Worm (Caenorhabditis elegans) whole organism, early embryonic: ENCODE results near the gene srd-21.
A peak's percentile ranks its signal among the peaks of the same experiment; 100 is the strongest.

ENCODE experiments used
- B0310.2 ChIP-seq: sonication (generic microtip); optimal IDR thresholded peaks from 2 replicates; lab custom pipeline; 2016; ENCODE audit warnings: mild to moderate bottlenecking, missing genetic modification characterization, missing compliant biosample characterization
- F13C5.2 ChIP-seq: sonication (generic microtip); optimal IDR thresholded peaks from 2 replicates; lab custom pipeline; 2017; ENCODE audit warnings: mild to moderate bottlenecking, missing genetic modification characterization, inconsistent platforms, missing compliant biosample characterization
- aly-1 ChIP-seq: sonication (generic microtip); optimal IDR thresholded peaks from 2 replicates; lab custom pipeline; 2016; ENCODE audit warnings: missing genetic modification characterization, missing compliant biosample characterization
- ama-1 ChIP-seq: fragments of 150-350 bp; optimal IDR thresholded peaks from 2 replicates; lab custom pipeline; 2014
- ceh-13 ChIP-seq: fragments of 200-800 bp; sonication (Bioruptor generic); optimal IDR thresholded peaks from 2 replicates; lab custom pipeline; 2018; ENCODE audit warnings: mild to moderate bottlenecking, missing genetic modification characterization, missing compliant biosample characterization
- ceh-36 ChIP-seq: sonication (generic microtip); optimal IDR thresholded peaks from 2 replicates; lab custom pipeline; 2016; ENCODE audit warnings: missing genetic modification characterization, inconsistent platforms, missing compliant biosample characterization
- ets-7 ChIP-seq: sonication (generic microtip); optimal IDR thresholded peaks from 2 replicates; lab custom pipeline; 2016; ENCODE audit warnings: missing genotype, missing genetic modification characterization, missing compliant biosample characterization
- flt-1 ChIP-seq: fragments of 200-800 bp; sonication (Bioruptor generic); IDR thresholded peaks from 2 replicates; pipeline ENCODE4 v1.3.6; 2022; ENCODE audit warnings: missing genetic modification characterization, missing compliant biosample characterization
- hmbx-1 ChIP-seq: sonication (generic microtip); optimal IDR thresholded peaks from 2 replicates; lab custom pipeline; 2016; ENCODE audit warnings: mild to moderate bottlenecking, missing genetic modification characterization, missing compliant biosample characterization
- hmg-4 ChIP-seq: fragments of 200-800 bp; sonication (Bioruptor generic); optimal IDR thresholded peaks from 2 replicates; lab custom pipeline; 2018; ENCODE audit warnings: mild to moderate bottlenecking, missing genetic modification characterization, missing compliant biosample characterization
- hnd-1 ChIP-seq: sonication (generic microtip); optimal IDR thresholded peaks from 2 replicates; lab custom pipeline; 2016; ENCODE audit warnings: missing genetic modification characterization, missing compliant biosample characterization
- pes-1 ChIP-seq: fragments of 200-800 bp; sonication (Bioruptor generic); IDR thresholded peaks from 2 replicates; pipeline ENCODE4 v1.3.6; 2022; ENCODE audit warnings: missing genetic modification reagents, missing genetic modification characterization, missing compliant biosample characterization
- scrt-1 ChIP-seq: fragments of 200-800 bp; sonication (Bioruptor generic); IDR thresholded peaks from 2 replicates; pipeline ENCODE4 v1.3.6; 2022; ENCODE audit warnings: missing genetic modification characterization, missing compliant biosample characterization
- sea-1 ChIP-seq: fragments of 200-800 bp; sonication (Bioruptor generic); conservative IDR thresholded peaks from 2 replicates; pipeline ENCODE4 v1.3.6; 2022; ENCODE audit warnings: missing genetic modification characterization, missing compliant biosample characterization
- tbx-11 ChIP-seq: fragments of 200-800 bp; sonication (Bioruptor generic); IDR thresholded peaks from 2 replicates; pipeline ENCODE4 v1.3.6; 2022; ENCODE audit warnings: missing genetic modification characterization, missing compliant biosample characterization
- tbx-37 ChIP-seq: fragments of 200-800 bp; sonication (Bioruptor generic); conservative IDR thresholded peaks from 2 replicates; pipeline ENCODE4 v1.3.6; 2022; ENCODE audit warnings: missing genetic modification reagents, missing genetic modification characterization, missing compliant biosample characterization
- tra-4 ChIP-seq: sonication (generic microtip); optimal IDR thresholded peaks from 2 replicates; lab custom pipeline; 2017; ENCODE audit warnings: missing genetic modification characterization, missing compliant biosample characterization

srd-21 gene

DNA sequence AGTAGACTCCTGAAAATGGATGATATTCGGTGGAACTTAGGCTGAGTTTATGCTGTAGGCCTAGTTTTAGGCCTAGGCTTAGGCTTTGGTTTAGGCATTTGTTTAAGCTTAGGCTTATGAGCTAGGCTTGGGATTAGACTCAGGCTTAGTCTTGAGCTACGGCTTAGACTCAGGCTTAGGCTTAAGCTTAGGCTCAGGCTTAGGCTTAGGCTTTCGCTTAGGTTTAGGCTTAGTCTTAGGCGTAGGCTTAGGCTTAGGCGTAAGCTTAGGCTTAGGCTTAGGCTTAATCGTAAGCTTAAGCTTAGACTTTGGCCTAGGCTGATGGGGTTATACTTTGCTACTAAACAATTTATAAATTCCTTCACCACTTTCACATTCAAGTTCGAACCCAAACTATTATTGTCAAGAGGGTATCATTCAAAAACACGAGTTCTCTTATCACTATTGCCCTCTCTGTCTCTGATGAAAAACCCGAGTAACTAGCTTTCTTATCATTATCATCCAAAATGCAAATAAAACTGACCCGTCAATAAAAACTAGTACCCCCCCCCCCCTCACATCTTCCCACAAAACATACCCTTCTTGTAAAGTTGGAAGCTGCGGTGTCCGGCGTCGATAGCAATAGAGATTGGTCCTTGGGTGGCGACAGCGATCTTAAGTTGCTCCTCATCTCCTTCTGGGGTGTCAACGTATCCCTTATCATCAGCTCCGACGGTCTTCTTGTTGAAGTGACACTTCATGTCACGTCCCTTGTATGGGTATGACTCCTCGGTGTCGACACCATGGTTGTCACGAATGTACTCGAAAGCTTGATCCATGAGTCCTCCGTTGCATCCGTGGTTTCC is 36.5 kb upstream of the srd-21 start:
- TF ChIP-seq tbx-11 (GFP tag; lab: Robert Waterston, UW) (no peak), hmg-4 (GFP tag; lab: Kevin White, UChicago) (no peak), ceh-36 (tag; lab: Kevin White, UChicago) (peak; percentile 88), hnd-1 (tag; lab: Kevin White, UChicago) (no peak)

ce11 chrV:16593792-16594059 is 36.0 kb upstream of the srd-21 start:
- TF ChIP-seq tbx-37 (GFP tag; lab: Robert Waterston, UW): no peak
- no peak for TF ChIP-seq scrt-1
- TF ChIP-seq sea-1 (GFP tag; lab: Robert Waterston, UW): no peak
- TF ChIP-seq F13C5.2 (tag; lab: Kevin White, UChicago): no peak
- TF ChIP-seq ets-7: no peak
- no peak for TF ChIP-seq hmg-4 (GFP tag; lab: Kevin White, UChicago)
- TF ChIP-seq ama-1 (lab: Kevin White, UChicago): no peak
- TF ChIP-seq tbx-11 (GFP tag; lab: Robert Waterston, UW): no peak
- no peak for TF ChIP-seq hmbx-1
- no peak for TF ChIP-seq tra-4 (tag; lab: Kevin White, UChicago)
- no peak for TF ChIP-seq hnd-1 (tag; lab: Kevin White, UChicago)
- TF ChIP-seq aly-1: no peak
- no peak for TF ChIP-seq pes-1
- no peak for TF ChIP-seq ceh-36 (tag; lab: Kevin White, UChicago)
- no peak for TF ChIP-seq flt-1
- TF ChIP-seq B0310.2: no peak
- no peak for TF ChIP-seq ceh-13 (GFP tag; lab: Kevin White, UChicago)

DNA sequence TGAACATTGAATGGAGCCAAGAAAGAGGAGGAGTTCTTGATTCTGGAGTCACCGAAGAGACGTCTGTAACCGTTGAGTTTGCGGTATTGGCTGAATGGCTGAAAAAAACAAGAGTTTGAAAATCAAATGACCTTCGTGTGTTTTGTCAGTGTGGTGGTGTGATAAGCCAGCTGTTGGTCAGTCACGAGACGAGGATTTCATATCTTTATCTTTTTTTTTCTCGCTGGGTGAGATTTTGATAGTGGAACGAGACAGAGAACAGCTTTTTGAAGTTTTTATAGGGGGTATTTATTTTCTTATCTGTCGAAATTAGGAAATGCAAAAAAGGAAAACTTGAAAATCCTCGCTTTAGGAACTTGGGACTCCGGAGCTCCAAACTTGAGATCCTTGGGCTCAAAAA is 35.2 kb upstream of the srd-21 start:
- TF ChIP-seq hmbx-1 (no peak), F13C5.2 (tag; lab: Kevin White, UChicago) (no peak), hnd-1 (tag; lab: Kevin White, UChicago) (no peak), flt-1 (no peak), ceh-36 (tag; lab: Kevin White, UChicago) (no peak), tbx-37 (GFP tag; lab: Robert Waterston, UW) (no peak), aly-1 (no peak), sea-1 (GFP tag; lab: Robert Waterston, UW) (no peak), tra-4 (tag; lab: Kevin White, UChicago) (no peak), pes-1 (no peak), tbx-11 (GFP tag; lab: Robert Waterston, UW) (no peak), ceh-13 (GFP tag; lab: Kevin White, UChicago) (no peak), ets-7 (no peak), ama-1 (lab: Kevin White, UChicago) (no peak), B0310.2 (no peak), scrt-1 (no peak), hmg-4 (GFP tag; lab: Kevin White, UChicago) (no peak)

DNA sequence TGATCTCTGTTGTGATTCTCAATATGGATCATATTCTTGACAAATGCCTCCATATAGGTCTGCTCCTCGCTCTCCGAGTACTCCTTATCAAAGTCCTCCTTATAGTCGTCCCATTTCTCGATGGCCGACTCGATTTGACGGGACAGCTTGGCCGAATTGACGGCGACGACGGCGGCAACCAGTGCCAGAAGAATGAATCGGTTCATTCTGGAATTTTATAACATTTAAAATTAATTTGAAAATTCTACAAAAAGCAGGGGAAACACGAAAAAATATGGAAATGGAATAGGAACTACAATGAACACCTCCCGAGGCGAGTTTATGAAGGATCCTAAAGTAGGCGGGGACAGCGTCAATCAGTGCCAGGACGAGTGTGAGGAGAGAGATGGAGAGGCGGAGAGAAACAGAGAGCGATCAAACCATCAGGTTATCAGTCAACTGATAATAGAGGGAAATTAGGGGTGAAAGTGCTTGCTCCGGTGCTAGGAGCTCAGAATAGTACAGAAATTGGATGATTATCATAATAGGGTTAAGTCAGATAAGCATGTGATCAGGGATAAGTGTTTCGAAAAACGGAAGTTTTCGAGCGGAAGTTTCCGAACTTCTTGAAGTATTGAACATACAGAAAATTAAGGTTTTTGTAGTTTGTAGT is 34.4 kb upstream of the srd-21 start, which contains the start of gene cpl-1:
TSS of gene cpl-1 (minus strand) at position 207 of the 652 bp plus-strand sequence.
- TF ChIP-seq sea-1 (GFP tag; lab: Robert Waterston, UW) (no peak), hmbx-1 (no peak)

ce11 chrV:16596102-16596501 is 33.6 kb upstream of the srd-21 start:
- TF ChIP-seq sea-1 (GFP tag; lab: Robert Waterston, UW) (no peak), aly-1 (no peak), B0310.2 (no peak), hmg-4 (GFP tag; lab: Kevin White, UChicago) (no peak), ceh-36 (tag; lab: Kevin White, UChicago) (no peak), tbx-37 (GFP tag; lab: Robert Waterston, UW) (no peak), hmbx-1 (no peak), ama-1 (lab: Kevin White, UChicago) (no peak), F13C5.2 (tag; lab: Kevin White, UChicago) (no peak)

ce11 chrV:16598437-16598836 is 31.3 kb upstream of the srd-21 start:
- TF ChIP-seq pes-1: no peak
- TF ChIP-seq B0310.2: no peak
- TF ChIP-seq ceh-13 (GFP tag; lab: Kevin White, UChicago): no peak
- TF ChIP-seq hmbx-1: no peak
- no peak for TF ChIP-seq ceh-36 (tag; lab: Kevin White, UChicago)
- TF ChIP-seq scrt-1: no peak
- TF ChIP-seq ama-1 (lab: Kevin White, UChicago): no peak
- no peak for TF ChIP-seq hnd-1 (tag; lab: Kevin White, UChicago)
- TF ChIP-seq F13C5.2 (tag; lab: Kevin White, UChicago): no peak
- no peak for TF ChIP-seq tbx-11 (GFP tag; lab: Robert Waterston, UW)
- no peak for TF ChIP-seq hmg-4 (GFP tag; lab: Kevin White, UChicago)

- TF ChIP-seq tra-4 (tag; lab: Kevin White, UChicago) (no peak), ceh-36 (tag; lab: Kevin White, UChicago) (no peak), ets-7 (no peak), sea-1 (GFP tag; lab: Robert Waterston, UW) (no peak), scrt-1 (no peak), tbx-37 (GFP tag; lab: Robert Waterston, UW) (no peak), aly-1 (no peak), hnd-1 (tag; lab: Kevin White, UChicago) (no peak), B0310.2 (no peak), ceh-13 (GFP tag; lab: Kevin White, UChicago) (no peak), pes-1 (no peak), hmg-4 (GFP tag; lab: Kevin White, UChicago) (no peak)
Observed at ce11 chrV:16599835-16600234, 29.9 kb upstream of the srd-21 start.
